Fruit fly (Drosophila melanogaster) whole organism: ENCODE data around the gene Catsup.

Source experiments
- CG8478 ChIP-seq: fragments of >200 bp; optimal IDR thresholded peaks from 2 replicates; lab custom pipeline; 2018; ENCODE audit warnings: inconsistent platforms
- Dll ChIP-seq: fragments of >200 bp; optimal IDR thresholded peaks from 2 replicates; lab custom pipeline; 2017
- EcR ChIP-seq, 2 experiments: fragments of >200 bp; optimal IDR thresholded peaks; 2 replicates each; lab custom pipeline; 2017; ENCODE audit warnings: missing biosample characterization in 2 of 2, missing genetic modification characterization in 2 of 2, missing genetic modification reagents in 2 of 2
- pan ChIP-seq: fragments of >200 bp; optimal IDR thresholded peaks from 2 replicates; lab custom pipeline; 2017
- psq ChIP-seq: fragments of >200 bp; optimal IDR thresholded peaks from 2 replicates; lab custom pipeline; 2017
- usp ChIP-seq: fragments of >200 bp; optimal IDR thresholded peaks from 2 replicates; lab custom pipeline; 2017; ENCODE audit warnings: missing biosample characterization, missing genetic modification characterization, mixed read lengths

Gene Catsup

DNA sequence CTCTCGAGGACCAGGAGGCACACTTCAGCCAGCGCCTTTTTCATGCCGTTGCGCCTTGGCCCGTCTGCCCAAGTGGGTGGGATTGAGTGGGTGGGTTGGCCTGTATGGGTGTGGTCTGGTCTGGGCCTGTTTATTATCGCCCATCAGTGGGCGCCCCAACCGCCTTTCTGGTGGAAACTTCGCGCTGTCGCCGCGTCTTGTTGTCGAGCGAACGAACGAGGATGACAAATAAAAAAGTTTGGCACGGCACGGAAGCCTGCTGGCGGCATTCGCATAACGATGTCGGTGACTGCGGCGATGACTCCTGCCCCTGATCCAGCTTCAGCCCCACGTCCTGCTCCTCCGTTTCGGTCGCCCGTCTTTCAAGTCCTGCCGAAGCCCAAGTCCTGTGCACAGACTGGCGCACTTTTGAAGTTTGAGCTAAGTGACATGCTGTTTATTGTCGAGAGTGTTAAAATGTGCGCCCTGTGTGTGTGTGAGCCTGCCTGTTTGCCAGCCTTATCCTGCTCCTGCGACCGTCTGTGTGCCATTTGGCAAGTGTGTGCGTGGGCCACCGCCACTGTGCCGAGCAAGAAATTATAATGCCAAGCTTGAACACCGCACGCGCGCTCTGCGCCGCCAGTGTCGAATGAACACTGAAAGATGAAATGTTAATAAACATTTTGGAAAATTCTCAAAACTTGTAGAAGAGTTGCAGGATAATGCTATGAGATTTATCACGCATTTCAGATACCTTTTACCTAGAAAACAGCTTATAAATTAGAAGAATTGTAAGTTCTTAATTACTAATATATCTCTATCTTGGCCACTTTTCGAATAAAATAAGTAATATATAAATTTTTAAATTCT lies 27.4 kb upstream of the Catsup start:
- TF ChIP-seq CG8478 (lab: Kevin White, UChicago) (no peak), EcR (GFP tag; optimal IDR thresholded peaks at IDR 0.05; lab: Kevin White, UChicago) (no peak), psq (no peak), usp (no peak), pan (lab: Kevin White, UChicago) (no peak)

DNA sequence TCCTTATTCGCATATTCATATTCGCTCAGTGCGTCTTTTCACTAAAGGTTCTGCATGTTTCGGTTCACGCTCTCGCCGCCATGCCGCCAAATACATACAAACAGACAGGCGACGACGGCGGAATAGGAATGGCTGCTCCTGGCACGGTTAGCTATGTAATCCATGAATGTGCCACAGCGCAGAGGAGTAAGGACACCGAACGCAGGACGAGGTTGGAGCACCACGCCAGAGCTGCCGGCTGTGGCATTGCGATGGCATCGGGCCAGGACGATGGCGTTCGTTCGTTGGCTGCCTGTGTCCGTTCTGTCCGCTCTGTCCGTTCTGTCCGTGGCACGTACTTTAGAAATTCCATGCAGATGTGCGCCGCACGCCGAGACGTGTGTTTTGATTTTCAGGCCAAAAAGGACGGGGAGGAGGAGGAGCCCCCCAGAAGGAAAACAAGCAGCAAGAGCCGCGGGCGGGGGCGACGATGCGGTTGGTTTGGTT lies 26.7 kb upstream of the Catsup start:
- no peak for TF ChIP-seq EcR (GFP tag; optimal IDR thresholded peaks at IDR 0.05; lab: Kevin White, UChicago)
- no peak for TF ChIP-seq psq
- no peak for TF ChIP-seq usp
- no peak for TF ChIP-seq pan (lab: Kevin White, UChicago)
- TF ChIP-seq Dll (lab: Kevin White, UChicago) = no peak

dm6 chr2L:19015628-19016027 lies 26.0 kb upstream of the Catsup start:
- no peak for TF ChIP-seq Dll (lab: Kevin White, UChicago)
- TF ChIP-seq usp = no peak
- no peak for TF ChIP-seq EcR (GFP tag; optimal IDR thresholded peaks at IDR 0.05; lab: Kevin White, UChicago)
- TF ChIP-seq pan (lab: Kevin White, UChicago) = no peak
- no peak for TF ChIP-seq psq
- TF ChIP-seq CG8478 (lab: Kevin White, UChicago) = no peak

DNA sequence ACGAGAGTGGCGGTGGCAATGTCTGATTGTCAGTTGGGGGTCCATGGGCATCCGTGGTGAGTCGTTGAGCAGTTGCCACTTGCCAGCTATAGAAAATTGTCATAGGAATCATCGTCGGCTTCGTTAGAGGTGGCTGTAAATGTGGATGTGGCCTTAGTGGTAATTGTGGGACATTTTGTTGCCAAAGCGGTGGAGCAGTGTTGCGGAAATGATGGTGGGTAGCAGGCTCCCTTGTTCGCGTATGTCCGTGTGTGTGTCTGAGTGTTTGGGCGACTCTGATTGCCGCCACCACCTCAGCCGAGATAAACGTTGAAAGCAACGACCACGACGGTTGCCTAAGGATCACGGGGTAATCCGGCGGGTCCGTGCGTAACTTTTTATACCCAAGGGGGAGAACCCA lies 24.6 kb upstream of the Catsup start:
- no peak for TF ChIP-seq EcR (GFP tag; optimal IDR thresholded peaks at IDR 0.05; lab: Kevin White, UChicago)
- TF ChIP-seq usp = no peak
- TF ChIP-seq CG8478 (lab: Kevin White, UChicago) = no peak
- TF ChIP-seq Dll (lab: Kevin White, UChicago) = no peak
- TF ChIP-seq pan (lab: Kevin White, UChicago) = no peak
- TF ChIP-seq psq = no peak

dm6 chr2L:19018266-19018665 lies 23.4 kb upstream of the Catsup start:
- TF ChIP-seq CG8478 (lab: Kevin White, UChicago) (no peak), EcR (GFP tag; optimal IDR thresholded peaks at IDR 0.05; lab: Kevin White, UChicago) (no peak), Dll (lab: Kevin White, UChicago) (no peak), pan (lab: Kevin White, UChicago) (no peak)

- TF ChIP-seq psq (no peak), pan (lab: Kevin White, UChicago) (no peak), CG8478 (lab: Kevin White, UChicago) (no peak), EcR (GFP tag; optimal IDR thresholded peaks at IDR 0.05; lab: Kevin White, UChicago) (no peak), Dll (lab: Kevin White, UChicago) (no peak)
Measured at dm6 chr2L:19019160-19019592, 22.5 kb upstream of the Catsup start.

DNA sequence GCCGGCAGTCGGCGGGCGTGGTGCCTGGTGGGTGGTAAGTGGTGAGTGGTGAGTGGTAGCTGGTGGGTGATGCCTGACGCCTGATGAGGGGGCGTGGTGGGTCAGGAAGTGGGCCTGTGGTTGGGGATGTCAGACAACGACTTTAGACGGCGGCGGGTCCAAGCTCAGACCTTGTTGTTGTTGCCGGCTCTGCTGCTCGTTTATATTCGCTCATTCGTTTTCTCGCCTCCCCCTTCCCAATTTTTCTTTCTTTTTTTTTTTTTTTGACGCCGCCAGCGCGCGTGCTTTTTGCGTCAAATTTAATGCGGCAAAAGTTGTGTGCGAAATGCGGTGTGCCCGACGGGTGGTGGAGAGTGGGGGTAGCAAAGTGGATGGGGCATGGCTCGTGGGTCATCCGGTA lies 22.0 kb upstream of the Catsup start:
- no peak for TF ChIP-seq Dll (lab: Kevin White, UChicago)
- no peak for TF ChIP-seq CG8478 (lab: Kevin White, UChicago)
- no peak for TF ChIP-seq pan (lab: Kevin White, UChicago)
- TF ChIP-seq EcR (GFP tag; optimal IDR thresholded peaks at IDR 0.05; lab: Kevin White, UChicago) = no peak
- TF ChIP-seq usp = no peak

- TF ChIP-seq pan (lab: Kevin White, UChicago) (no peak), usp (no peak), EcR (GFP tag; optimal IDR thresholded peaks at IDR 0.05; lab: Kevin White, UChicago) (no peak), CG8478 (lab: Kevin White, UChicago) (no peak), Dll (lab: Kevin White, UChicago) (no peak), psq (no peak)
Measured at dm6 chr2L:19021278-19022220, 20.1 kb upstream of the Catsup start.

DNA sequence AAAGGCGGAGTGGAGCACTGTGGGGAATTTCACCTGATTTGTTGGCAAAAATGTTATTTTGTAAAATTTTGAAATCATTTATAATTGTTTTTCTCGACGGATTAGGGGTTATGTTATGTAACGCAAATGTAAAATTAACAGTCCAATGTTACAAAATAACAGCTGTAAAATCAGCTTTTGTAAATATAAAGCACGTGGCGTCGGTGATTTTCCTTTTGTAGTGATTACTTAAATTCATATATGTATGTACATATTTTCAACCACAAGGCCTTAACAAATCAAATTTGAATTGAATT lies 19.5 kb upstream of the Catsup start, which contains the start of gene CG15172:
Gene CG15172 (plus strand): TSS at position 197 of the 296 bp plus-strand sequence.
- TF ChIP-seq Dll (lab: Kevin White, UChicago) (no peak), psq (no peak), pan (lab: Kevin White, UChicago) (no peak), usp (no peak), EcR (GFP tag; optimal IDR thresholded peaks at IDR 0.05; lab: Kevin White, UChicago) (no peak), CG8478 (lab: Kevin White, UChicago) (no peak)

DNA sequence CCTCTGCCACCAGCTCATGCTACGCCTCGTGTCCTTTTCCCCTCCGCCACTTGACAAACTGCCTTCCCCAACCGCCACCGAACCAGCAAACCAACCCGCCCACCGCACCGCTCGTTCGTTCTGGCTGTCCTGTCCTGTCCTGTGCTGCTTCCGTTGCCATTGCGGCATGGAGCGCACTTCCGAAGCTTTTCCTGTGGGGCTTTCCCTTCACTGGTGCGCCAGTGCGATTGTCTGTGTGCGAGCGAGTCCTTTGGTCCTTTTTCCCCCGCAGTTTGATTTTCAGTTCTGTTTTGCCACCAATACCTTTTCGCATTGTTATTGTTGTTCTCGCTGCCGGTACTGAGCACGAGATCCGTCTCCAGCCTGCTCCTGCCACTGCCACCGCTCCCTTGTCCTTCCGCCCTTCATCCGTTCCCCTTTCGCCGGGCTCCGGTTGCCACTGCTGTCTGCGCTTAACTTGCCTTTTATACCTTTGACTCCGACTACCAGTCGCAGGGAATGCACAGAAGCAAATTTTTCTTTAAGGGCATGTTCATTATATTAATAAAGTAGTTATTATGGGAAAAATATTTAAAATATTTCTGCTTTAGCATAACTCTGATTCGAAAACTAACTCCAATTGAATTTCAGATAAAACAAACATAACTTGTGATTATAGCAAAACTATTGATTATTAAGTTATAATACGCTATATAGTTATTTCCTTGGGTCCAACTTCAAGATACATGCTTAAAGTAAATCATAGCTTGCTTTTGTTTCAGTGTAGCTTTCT lies 17.5 kb upstream of the Catsup start:
- TF ChIP-seq Dll (lab: Kevin White, UChicago) = no peak
- TF ChIP-seq CG8478 (lab: Kevin White, UChicago) = no peak
- no peak for TF ChIP-seq psq
- TF ChIP-seq pan (lab: Kevin White, UChicago) = no peak
- no peak for TF ChIP-seq usp
- no peak for TF ChIP-seq EcR (GFP tag; optimal IDR thresholded peaks at IDR 0.05; lab: Kevin White, UChicago)

DNA sequence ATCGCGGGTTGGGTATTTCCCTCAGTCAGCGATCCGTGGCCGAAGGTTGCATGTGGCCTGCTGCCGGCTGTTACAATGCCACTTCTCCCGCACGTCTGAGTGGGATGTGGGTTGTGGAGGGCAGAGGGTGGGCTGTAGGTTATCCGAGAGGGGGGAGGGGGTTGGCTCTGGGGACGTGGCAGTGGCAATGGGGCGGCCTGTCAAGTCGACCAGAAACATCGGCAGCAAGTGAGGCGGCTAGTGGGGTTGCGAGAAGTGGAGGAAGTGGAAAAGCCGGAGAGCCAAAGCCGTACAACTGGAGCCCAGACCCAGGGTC lies 17.0 kb upstream of the Catsup start:
- TF ChIP-seq usp (no peak), CG8478 (lab: Kevin White, UChicago) (no peak), psq (no peak), Dll (lab: Kevin White, UChicago) (no peak), pan (lab: Kevin White, UChicago) (no peak), EcR (GFP tag; optimal IDR thresholded peaks at IDR 0.05; lab: Kevin White, UChicago) (no peak)
